Fruit fly (Drosophila melanogaster) whole organism, adult: ENCODE data around the gene CG34034.

Experiments
- CG11617 ChIP-seq: fragments of 200-800 bp; sonication (Bioruptor generic); optimal IDR thresholded peaks from 2 replicates; lab custom pipeline; 2017; ENCODE audit warnings: mild to moderate bottlenecking, missing biosample characterization, missing genetic modification reagents, missing genetic modification characterization
- CG14711 ChIP-seq: fragments of 200-800 bp; sonication (Bioruptor generic); optimal IDR thresholded peaks from 2 replicates; lab custom pipeline; 2018; ENCODE audit warnings: missing biosample characterization, mild to moderate bottlenecking, missing genetic modification characterization, moderate library complexity
- Clk ChIP-seq: fragments of 200-800 bp; sonication (Bioruptor generic); optimal IDR thresholded peaks from 2 replicates; lab custom pipeline; 2017; ENCODE audit warnings: missing biosample characterization, missing genetic modification characterization
- Crg-1 ChIP-seq: fragments of 200-800 bp; sonication (Bioruptor generic); optimal IDR thresholded peaks from 2 replicates; lab custom pipeline; 2016; ENCODE audit warnings: missing biosample characterization, missing genetic modification characterization
- Hr96 ChIP-seq: fragments of 200-800 bp; sonication (Bioruptor generic); optimal IDR thresholded peaks from 2 replicates; lab custom pipeline; 2016; ENCODE audit warnings: missing biosample characterization, missing genetic modification characterization
- bab1 ChIP-seq: fragments of 200-800 bp; sonication (Bioruptor generic); optimal IDR thresholded peaks from 3 replicates; lab custom pipeline; 2019; ENCODE audit warnings: missing biosample characterization, mild to moderate bottlenecking, missing genetic modification characterization, moderate library complexity
- cic ChIP-seq: fragments of 200-800 bp; sonication (Bioruptor generic); optimal IDR thresholded peaks from 2 replicates; lab custom pipeline; 2017; ENCODE audit warnings: missing biosample characterization, mild to moderate bottlenecking, missing genetic modification characterization, moderate library complexity
- cnc ChIP-seq, 2 experiments: fragments of >200 bp; optimal IDR thresholded peaks; 2 replicates each; lab custom pipeline; 2017
- pad ChIP-seq: fragments of 200-800 bp; sonication (Bioruptor generic); optimal IDR thresholded peaks from 3 replicates; lab custom pipeline; 2017; ENCODE audit warnings: missing biosample characterization, missing genetic modification characterization, mild to moderate bottlenecking, moderate library complexity, missing genetic modification reagents
- toe ChIP-seq: fragments of 200-800 bp; sonication (Bioruptor generic); optimal IDR thresholded peaks from 2 replicates; lab custom pipeline; 2016; ENCODE audit warnings: missing biosample characterization, missing genetic modification characterization

DNA sequence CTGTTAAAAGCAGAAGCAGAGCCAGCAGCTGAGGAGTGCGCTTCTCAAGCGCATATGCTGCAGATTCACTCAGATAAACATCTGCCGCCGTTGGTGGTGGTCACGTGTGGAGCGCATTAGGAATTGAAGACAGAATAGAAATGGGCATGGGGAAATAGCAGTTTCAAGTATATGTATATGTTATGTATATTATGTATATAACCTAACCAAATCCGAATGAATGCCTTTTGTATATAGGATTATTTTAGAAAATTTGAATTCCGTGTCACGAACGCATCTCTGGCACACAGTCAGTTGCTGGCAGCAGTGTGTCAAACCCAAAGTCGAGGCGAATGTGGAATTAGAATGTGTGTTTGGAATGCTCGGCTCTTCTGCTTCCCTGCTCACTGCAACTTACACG lies 47.8 kb downstream of the CG34034 start:
- TF ChIP-seq bab1 (GFP tag; lab: Kevin White, UChicago) = no peak
- TF ChIP-seq cic (GFP tag; lab: Kevin White, UChicago) = no peak
- no peak for TF ChIP-seq Clk
- TF ChIP-seq toe (GFP tag; lab: Kevin White, UChicago) = no peak
- no peak for TF ChIP-seq CG14711
- TF ChIP-seq Hr96 (GFP tag; lab: Kevin White, UChicago) = no peak
- TF ChIP-seq Crg-1 (GFP tag; lab: Kevin White, UChicago) = no peak
- no peak for TF ChIP-seq cnc (optimal IDR thresholded peaks at IDR 0.05; lab: Kevin White, UChicago)
- no peak for TF ChIP-seq CG11617 (GFP tag; lab: Kevin White, UChicago)
- TF ChIP-seq pad = no peak
